Fruit fly (Drosophila melanogaster): ENCODE results near the gene Ssl2.

DNA sequence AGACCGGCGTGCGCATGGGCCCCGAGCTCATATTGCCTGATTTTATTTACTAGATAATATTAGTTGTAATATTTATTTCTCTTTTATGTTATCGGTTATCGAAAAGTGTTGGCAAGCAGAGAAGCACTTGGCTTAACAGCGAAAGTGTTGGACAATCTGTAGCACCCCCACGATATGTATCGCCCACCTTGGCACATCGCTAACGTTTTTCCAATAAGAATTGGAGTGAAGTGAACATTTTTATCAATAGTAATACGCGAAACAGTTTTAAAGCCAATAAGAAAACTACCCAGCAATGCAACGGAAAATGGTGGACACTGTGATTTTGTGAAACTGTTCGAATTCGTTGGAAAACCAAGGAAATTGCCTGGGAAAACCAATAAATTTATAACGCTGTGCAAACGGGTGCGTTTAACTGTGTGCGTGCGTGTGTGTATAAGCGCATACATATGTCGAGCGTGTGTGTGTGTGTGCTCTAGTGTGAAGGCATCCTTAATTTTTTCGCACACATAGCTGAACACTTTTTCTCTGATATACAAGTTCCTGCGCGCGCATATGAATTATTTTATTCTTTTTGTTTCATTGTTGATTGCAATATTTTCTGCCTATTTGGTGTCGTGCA, 6.6 kb upstream of the Ssl2 start, which contains the start of the genes Slu7 and Pkc98E:
- TF ChIP-seq EcR (GFP tag; optimal IDR thresholded peaks at IDR 0.05) (peak; percentile 38), CG32121 (GFP tag; IDR thresholded peaks at IDR 0.05) (peak; percentile 49; the same call in 1 of the 2 replicates), CG8301 (tag; optimal IDR thresholded peaks at IDR 0.05) (no peak), CG15710 (tag; optimal IDR thresholded peaks at IDR 0.05) (peak; percentile 30), Pif1B (GFP tag; optimal IDR thresholded peaks at IDR 0.05) (no peak), CG17806 (tag; optimal IDR thresholded peaks at IDR 0.05) (no peak), Pif1A (GFP tag; optimal IDR thresholded peaks at IDR 0.05) (no peak), gl (tag; optimal IDR thresholded peaks at IDR 0.05) (no peak), CG34367 (tag; optimal IDR thresholded peaks at IDR 0.05) (no peak), D1 (tag; optimal IDR thresholded peaks at IDR 0.05) (no peak), CG4496 (GFP tag; IDR thresholded peaks at IDR 0.05) (peak; percentile 40; the same call in 2 of the 3 replicates), CG13204 (GFP tag; optimal IDR thresholded peaks at IDR 0.05) (no peak), Ets98B (GFP tag; IDR thresholded peaks at IDR 0.05) (peak; percentile 46)
